Worm (Caenorhabditis elegans) whole organism, L1 larva: ENCODE results near the gene crp-1.

ENCODE experiments used
- C04F5.9 ChIP-seq: sonication (generic microtip); optimal IDR thresholded peaks from 2 replicates; lab custom pipeline; 2016; ENCODE audit warnings: missing genetic modification characterization, missing compliant biosample characterization
- F16B12.6 ChIP-seq: fragments of 150-350 bp; optimal IDR thresholded peaks from 2 replicates; lab custom pipeline; 2014; ENCODE audit warnings: missing biosample characterization, missing genetic modification characterization
- Y116A8C.19 ChIP-seq: sonication (generic microtip); optimal IDR thresholded peaks from 2 replicates; lab custom pipeline; 2016; ENCODE audit warnings: missing compliant biosample characterization, missing genetic modification characterization, borderline replicate concordance
- aha-1 ChIP-seq: fragments of 150-350 bp; optimal IDR thresholded peaks from 2 replicates; lab custom pipeline; 2014; ENCODE audit warnings: missing biosample characterization, missing genetic modification characterization
- blmp-1 ChIP-seq: fragments of 150-350 bp; optimal IDR thresholded peaks from 2 replicates; lab custom pipeline; 2014; ENCODE audit warnings: missing biosample characterization, missing genetic modification characterization
- ceh-63 ChIP-seq: fragments of 200-800 bp; sonication (Bioruptor generic); optimal IDR thresholded peaks from 2 replicates; lab custom pipeline; 2018; ENCODE audit warnings: mild to moderate bottlenecking, missing genetic modification characterization, missing compliant biosample characterization
- efl-1 ChIP-seq, 4 experiments: fragments of 150-350 bp; optimal IDR thresholded peaks in 3 of 4; peaks in 1 of 4; 1 replicate in 1 of 4; 2 replicates in 3 of 4; lab custom pipeline; 2014; ENCODE audit warnings: missing biosample characterization in 2 of 4, missing genetic modification characterization in 2 of 4, missing genetic modification reagents in 2 of 4
- egl-13 ChIP-seq: sonication (generic microtip); optimal IDR thresholded peaks from 2 replicates; lab custom pipeline; 2016; ENCODE audit warnings: missing genotype, missing genetic modification reagents, missing genetic modification characterization, missing compliant biosample characterization
- egl-27 ChIP-seq, 2 experiments: fragments of 150-350 bp in 1 of 2; sonication (generic microtip); optimal IDR thresholded peaks; 3 replicates each; lab custom pipeline; 2017 to 2018; ENCODE audit warnings: missing biosample characterization in 2 of 2, missing genetic modification characterization in 2 of 2, missing genetic modification reagents in 2 of 2
- elt-3 ChIP-seq, 6 experiments: fragments of 150-350 bp in 1 of 6; sonication (generic microtip); optimal IDR thresholded peaks; 2 replicates each; lab custom pipeline; 2017 to 2018; ENCODE audit warnings: missing biosample characterization in 6 of 6, missing genetic modification characterization in 6 of 6, inconsistent platforms in 1 of 6
- fkh-4 ChIP-seq: sonication (generic microtip); optimal IDR thresholded peaks from 2 replicates; lab custom pipeline; 2016; ENCODE audit warnings: missing compliant biosample characterization, missing genetic modification characterization, borderline replicate concordance
- fkh-8 ChIP-seq: sonication (generic microtip); optimal IDR thresholded peaks from 2 replicates; lab custom pipeline; 2016; ENCODE audit warnings: mild to moderate bottlenecking, missing genetic modification characterization, missing compliant biosample characterization
- grh-1 ChIP-seq: fragments of 200-800 bp; sonication (Bioruptor generic); IDR thresholded peaks from 2 replicates; pipeline ENCODE4 v1.3.6; 2022; ENCODE audit warnings: missing genetic modification reagents, missing genetic modification characterization, missing compliant biosample characterization
- hlh-4 ChIP-seq: sonication (generic microtip); optimal IDR thresholded peaks from 2 replicates; lab custom pipeline; 2016; ENCODE audit warnings: mild to moderate bottlenecking, missing genetic modification characterization, missing compliant biosample characterization
- irx-1 ChIP-seq: sonication (generic microtip); optimal IDR thresholded peaks from 2 replicates; lab custom pipeline; 2016; ENCODE audit warnings: missing genetic modification characterization, missing compliant biosample characterization
- isw-1 ChIP-seq: fragments of 200-800 bp; sonication (Bioruptor generic); IDR thresholded peaks from 2 replicates; pipeline ENCODE4 v1.3.6; 2022; ENCODE audit warnings: missing genetic modification characterization, missing compliant biosample characterization
- jun-1 ChIP-seq: fragments of 150-350 bp; optimal IDR thresholded peaks from 2 replicates; lab custom pipeline; 2014; ENCODE audit warnings: missing biosample characterization, missing genetic modification reagents, missing genetic modification characterization
- lin-14 ChIP-seq: fragments of 200-800 bp; sonication (Bioruptor generic); optimal IDR thresholded peaks from 2 replicates; lab custom pipeline; 2018; ENCODE audit warnings: mild to moderate bottlenecking, missing genetic modification characterization, moderate library complexity, missing compliant biosample characterization
- lir-3 ChIP-seq: sonication (generic microtip); optimal IDR thresholded peaks from 2 replicates; lab custom pipeline; 2016; ENCODE audit warnings: mild to moderate bottlenecking, missing genetic modification characterization, moderate library complexity, missing compliant biosample characterization; ENCODE audit not compliant: poor library complexity
- lsy-2 ChIP-seq, 2 experiments: fragments of 150-350 bp; optimal IDR thresholded peaks; 2 replicates each; lab custom pipeline; 2014; ENCODE audit warnings: missing biosample characterization in 2 of 2, missing genetic modification characterization in 2 of 2
- mab-9 ChIP-seq: fragments of 200-800 bp; sonication (Bioruptor generic); IDR thresholded peaks from 2 replicates; pipeline ENCODE4 v1.3.6; 2022; ENCODE audit warnings: missing genetic modification reagents, missing genetic modification characterization, missing compliant biosample characterization
- nhr-20 ChIP-seq: sonication (generic microtip); optimal IDR thresholded peaks from 2 replicates; lab custom pipeline; 2016; ENCODE audit warnings: mild to moderate bottlenecking, missing genetic modification characterization, missing compliant biosample characterization
- nhr-47 ChIP-seq: sonication (generic microtip); optimal IDR thresholded peaks from 2 replicates; lab custom pipeline; 2016; ENCODE audit warnings: mild to moderate bottlenecking, missing genetic modification characterization, moderate library complexity, missing compliant biosample characterization
- nhr-71 ChIP-seq: sonication (generic microtip); optimal IDR thresholded peaks from 2 replicates; lab custom pipeline; 2016; ENCODE audit warnings: mild to moderate bottlenecking, missing genetic modification characterization, moderate library complexity, missing compliant biosample characterization
- nhr-76 ChIP-seq: sonication (generic microtip); optimal IDR thresholded peaks from 2 replicates; lab custom pipeline; 2017; ENCODE audit warnings: missing biosample characterization, missing genetic modification characterization
- nhr-85 ChIP-seq: sonication (generic microtip); peaks from one replicate; lab custom pipeline; 2016; ENCODE audit warnings: missing genetic modification characterization, inconsistent platforms, missing compliant biosample characterization
- pag-3 ChIP-seq: sonication (generic microtip); optimal IDR thresholded peaks from 2 replicates; lab custom pipeline; 2017; ENCODE audit warnings: missing genetic modification characterization, mild to moderate bottlenecking, missing compliant biosample characterization, antibody characterized with exemption, borderline replicate concordance; ENCODE audit not compliant: insufficient read depth
- rnt-1 ChIP-seq: sonication (generic microtip); optimal IDR thresholded peaks from 2 replicates; lab custom pipeline; 2016; ENCODE audit warnings: mild to moderate bottlenecking, missing genetic modification characterization, moderate library complexity, missing compliant biosample characterization
- skn-1 ChIP-seq: fragments of 150-350 bp; optimal IDR thresholded peaks from 2 replicates; lab custom pipeline; 2014; ENCODE audit warnings: missing biosample characterization, missing genetic modification characterization
- snpc-4 ChIP-seq: fragments of 150-350 bp; optimal IDR thresholded peaks from 2 replicates; lab custom pipeline; 2014; ENCODE audit warnings: missing biosample characterization, missing genetic modification characterization
- snu-23 ChIP-seq: sonication (generic microtip); optimal IDR thresholded peaks from 2 replicates; lab custom pipeline; 2016; ENCODE audit warnings: missing genetic modification characterization, missing compliant biosample characterization
- sptf-1 ChIP-seq: fragments of 150-350 bp; optimal IDR thresholded peaks from 2 replicates; lab custom pipeline; 2014; ENCODE audit warnings: missing biosample characterization, missing genetic modification characterization
- sup-37 ChIP-seq: fragments of 200-800 bp; sonication (Bioruptor generic); optimal IDR thresholded peaks from 2 replicates; lab custom pipeline; 2018; ENCODE audit warnings: mild to moderate bottlenecking, missing genetic modification characterization, missing compliant biosample characterization
- tbx-2 ChIP-seq: sonication (generic microtip); optimal IDR thresholded peaks from 2 replicates; lab custom pipeline; 2016; ENCODE audit warnings: missing genetic modification characterization, missing compliant biosample characterization
- unc-86 ChIP-seq: sonication (generic microtip); optimal IDR thresholded peaks from 2 replicates; lab custom pipeline; 2016; ENCODE audit warnings: missing genetic modification characterization, missing compliant biosample characterization

The crp-1 gene

ce11 chrV:10441135-10442024 lies 37.0 kb upstream of the crp-1 start, which contains the start of gene pap-1 (continued):
- TF ChIP-seq nhr-47 (tag; lab: Kevin White, UChicago): peak; percentile 43
- TF ChIP-seq snpc-4 (tag; lab: Kevin White, UChicago): no peak
- TF ChIP-seq nhr-76 (tag; lab: Kevin White, UChicago): no peak
- no peak for TF ChIP-seq aha-1 (tag; lab: Kevin White, UChicago)
- TF ChIP-seq egl-13 (tag; lab: Kevin White, UChicago): peak; percentile 3
- TF ChIP-seq efl-1 (optimal IDR thresholded peaks at IDR 0.05; lab: Kevin White, UChicago): peak; percentile 62 to 78
- TF ChIP-seq efl-1 (GFP tag; optimal IDR thresholded peaks at IDR 0.05 in 1 of 2; lab: Kevin White, UChicago): peak; percentile 22 to 72
- no peak for TF ChIP-seq fkh-8 (tag; lab: Kevin White, UChicago)
- peak; percentile 71 for TF ChIP-seq lir-3 (tag; lab: Kevin White, UChicago)
- TF ChIP-seq rnt-1 (tag; lab: Kevin White, UChicago): peak; percentile 78
- TF ChIP-seq fkh-4: peak; percentile 45
- no peak for TF ChIP-seq unc-86
- TF ChIP-seq nhr-71 (tag; lab: Kevin White, UChicago): peak; percentile 55
- no peak for TF ChIP-seq snu-23 (GFP tag; lab: Kevin White, UChicago)
- TF ChIP-seq C04F5.9 (tag; lab: Kevin White, UChicago): no peak
- TF ChIP-seq isw-1 (GFP tag; lab: Robert Waterston, UW): no peak; the same call in 1 of the 2 replicates

- TF ChIP-seq F16B12.6 (no peak), rnt-1 (tag; lab: Kevin White, UChicago) (peak; percentile 25)
- TF ChIP-seq, all 84 proteins: peak for 1
These were observed 24.9 kb upstream of the crp-1 start, which contains the start of gene Y32F6A.5 for ce11 chrV:10453466-10453865. Gene Y32F6A.5, minus strand, starts transcription at chrV:10453605.

- TF ChIP-seq irx-1: no peak
- no peak for TF ChIP-seq egl-27 (tag; optimal IDR thresholded peaks at IDR 0.05; lab: Kevin White, UChicago)
- TF ChIP-seq fkh-4: no peak
- no peak for TF ChIP-seq mab-9
- TF ChIP-seq hlh-4: no peak
- TF ChIP-seq pag-3: no peak
- no peak for TF ChIP-seq snpc-4 (tag; lab: Kevin White, UChicago)
- no peak for TF ChIP-seq sup-37
- TF ChIP-seq skn-1 (tag; lab: Kevin White, UChicago): no peak
- TF ChIP-seq tbx-2 (tag; lab: Kevin White, UChicago): no peak
- TF ChIP-seq isw-1 (GFP tag; lab: Robert Waterston, UW): no peak
- no peak for TF ChIP-seq Y116A8C.19 (tag; lab: Kevin White, UChicago)
These were observed 21.1 kb upstream of the crp-1 start, which contains the start of gene F22E12.1 for ce11 chrV:10457247-10457646. Gene F22E12.1, minus strand, starts transcription at chrV:10457347.

- TF ChIP-seq nhr-85 (tag; lab: Kevin White, UChicago) (peak; percentile 90), nhr-20 (peak; percentile 31), elt-3 (tag; optimal IDR thresholded peaks at IDR 0.05; lab: Kevin White, UChicago) (peak in 3 of 6 experiments; percentile 25 to 86 (median 69)), nhr-71 (tag; lab: Kevin White, UChicago) (peak; percentile 37), lin-14 (GFP tag; lab: Kevin White, UChicago) (peak; percentile 74), blmp-1 (tag; lab: Kevin White, UChicago) (peak; percentile 70), lsy-2 (tag; optimal IDR thresholded peaks at IDR 0.05; lab: Kevin White, UChicago) (peak in 1 of 2 experiments; percentile 29), grh-1 (GFP tag; lab: Robert Waterston, UW) (peak; percentile 24; the same call in 1 of the 2 replicates), snu-23 (GFP tag; lab: Kevin White, UChicago) (peak; percentile 30), sptf-1 (tag; lab: Kevin White, UChicago) (no peak), jun-1 (tag; lab: Kevin White, UChicago) (no peak), ceh-63 (GFP tag; lab: Kevin White, UChicago) (no peak)
These were observed 17.7 kb upstream of the crp-1 start for ce11 chrV:10460685-10461084.
